Worm (Caenorhabditis elegans) whole organism, late embryonic: Measurements from ENCODE around the gene T21E8.5.
A peak's percentile ranks its signal among the peaks of the same experiment; 100 is the strongest.

Experiments
- C08G9.2 ChIP-seq: sonication (generic microtip); optimal IDR thresholded peaks from 2 replicates; lab custom pipeline; 2016; ENCODE audit warnings: mild to moderate bottlenecking, missing genetic modification characterization, moderate library complexity, missing compliant biosample characterization
- C38D4.7 ChIP-seq: fragments of 200-800 bp; sonication (Bioruptor generic); optimal IDR thresholded peaks from 2 replicates; lab custom pipeline; 2018; ENCODE audit warnings: mild to moderate bottlenecking, missing genetic modification characterization, moderate library complexity, missing compliant biosample characterization
- F13H6.1 ChIP-seq: sonication (generic microtip); optimal IDR thresholded peaks from 2 replicates; lab custom pipeline; 2016; ENCODE audit warnings: missing genetic modification characterization, missing compliant biosample characterization
- K02D7.2 ChIP-seq: sonication (generic microtip); optimal IDR thresholded peaks from 2 replicates; lab custom pipeline; 2017; ENCODE audit warnings: mild to moderate bottlenecking, missing genetic modification characterization, missing compliant biosample characterization
- K09A11.1 ChIP-seq: sonication (generic microtip); optimal IDR thresholded peaks from 2 replicates; lab custom pipeline; 2017; ENCODE audit warnings: antibody characterized with exemption, mild to moderate bottlenecking, missing genetic modification characterization, missing compliant biosample characterization; ENCODE audit not compliant: insufficient read depth
- Y22D7AL.16 ChIP-seq: sonication (generic microtip); optimal IDR thresholded peaks from 2 replicates; lab custom pipeline; 2016; ENCODE audit warnings: missing genetic modification characterization, missing compliant biosample characterization
- ama-1 ChIP-seq: fragments of 150-350 bp; optimal IDR thresholded peaks from 2 replicates; lab custom pipeline; 2014
- ceh-18 ChIP-seq: sonication (generic microtip); optimal IDR thresholded peaks from 2 replicates; lab custom pipeline; 2016; ENCODE audit warnings: missing genetic modification characterization, missing compliant biosample characterization
- ceh-19 ChIP-seq: fragments of 200-800 bp; sonication (Bioruptor generic); optimal IDR thresholded peaks from 2 replicates; lab custom pipeline; 2018; ENCODE audit warnings: mild to moderate bottlenecking, missing genetic modification characterization, missing compliant biosample characterization
- ceh-2 ChIP-seq: sonication (generic microtip); optimal IDR thresholded peaks from 2 replicates; lab custom pipeline; 2016; ENCODE audit warnings: missing genotype, missing genetic modification characterization, missing compliant biosample characterization
- ceh-22 ChIP-seq: sonication (generic microtip); optimal IDR thresholded peaks from 2 replicates; lab custom pipeline; 2017; ENCODE audit warnings: missing biosample characterization, missing genetic modification characterization
- ceh-31 ChIP-seq: sonication (generic microtip); optimal IDR thresholded peaks from 2 replicates; lab custom pipeline; 2016; ENCODE audit warnings: missing genetic modification characterization, missing compliant biosample characterization
- ceh-34 ChIP-seq: sonication (generic microtip); optimal IDR thresholded peaks from 2 replicates; lab custom pipeline; 2016; ENCODE audit warnings: mild to moderate bottlenecking, missing genetic modification characterization, missing compliant biosample characterization
- ceh-45 ChIP-seq: fragments of 200-800 bp; sonication (Bioruptor generic); IDR thresholded peaks from 2 replicates; pipeline ENCODE4 v1.3.6; 2022; ENCODE audit warnings: missing genetic modification reagents, missing genetic modification characterization, missing compliant biosample characterization
- ceh-48 ChIP-seq: sonication (generic microtip); optimal IDR thresholded peaks from 2 replicates; lab custom pipeline; 2016; ENCODE audit warnings: missing genetic modification characterization, inconsistent platforms, missing compliant biosample characterization
- ceh-6 ChIP-seq: fragments of 200-800 bp; sonication (Bioruptor generic); optimal IDR thresholded peaks from 2 replicates; lab custom pipeline; 2018; ENCODE audit warnings: mild to moderate bottlenecking, missing genetic modification characterization, missing compliant biosample characterization
- dmd-4 ChIP-seq: sonication (generic microtip); optimal IDR thresholded peaks from 2 replicates; lab custom pipeline; 2016; ENCODE audit warnings: borderline replicate concordance, missing genetic modification characterization, missing compliant biosample characterization
- elt-2 ChIP-seq: sonication (generic microtip); optimal IDR thresholded peaks from 2 replicates; lab custom pipeline; 2016; ENCODE audit warnings: missing genetic modification reagents, missing genetic modification characterization, missing compliant biosample characterization
- elt-4 ChIP-seq: sonication (generic microtip); optimal IDR thresholded peaks from 2 replicates; lab custom pipeline; 2016; ENCODE audit warnings: missing genetic modification characterization, missing compliant biosample characterization
- ets-4 ChIP-seq: sonication (generic microtip); optimal IDR thresholded peaks from 2 replicates; lab custom pipeline; 2016; ENCODE audit warnings: missing genetic modification characterization, missing compliant biosample characterization
- eyg-1 ChIP-seq: sonication (generic microtip); optimal IDR thresholded peaks from 2 replicates; lab custom pipeline; 2016; ENCODE audit warnings: missing genotype, missing genetic modification characterization, missing compliant biosample characterization
- fkh-10 ChIP-seq: fragments of 150-350 bp; optimal IDR thresholded peaks from 2 replicates; lab custom pipeline; 2014; ENCODE audit warnings: missing biosample characterization, missing genetic modification reagents, missing genetic modification characterization
- fkh-6 ChIP-seq: sonication (generic microtip); optimal IDR thresholded peaks from 2 replicates; lab custom pipeline; 2016; ENCODE audit warnings: missing genetic modification characterization, missing compliant biosample characterization
- gmeb-2 ChIP-seq: sonication (generic microtip); optimal IDR thresholded peaks from 2 replicates; lab custom pipeline; 2016; ENCODE audit warnings: missing genetic modification characterization, inconsistent platforms, missing compliant biosample characterization
- hlh-13 ChIP-seq: fragments of 200-800 bp; sonication (Bioruptor generic); optimal IDR thresholded peaks from 2 replicates; lab custom pipeline; 2018; ENCODE audit warnings: mild to moderate bottlenecking, missing genetic modification characterization, missing compliant biosample characterization
- hlh-15 ChIP-seq: sonication (generic microtip); optimal IDR thresholded peaks from 2 replicates; lab custom pipeline; 2016; ENCODE audit warnings: missing genetic modification characterization, missing compliant biosample characterization
- hlh-30 ChIP-seq: sonication (generic microtip); optimal IDR thresholded peaks from 2 replicates; lab custom pipeline; 2017; ENCODE audit warnings: antibody characterized with exemption, missing genetic modification characterization, missing compliant biosample characterization; ENCODE audit not compliant: insufficient read depth
- hlh-6 ChIP-seq: sonication (generic microtip); optimal IDR thresholded peaks from 2 replicates; lab custom pipeline; 2016; ENCODE audit warnings: missing genotype, missing genetic modification characterization, missing compliant biosample characterization
- hlh-8 ChIP-seq: sonication (generic microtip); optimal IDR thresholded peaks from 2 replicates; lab custom pipeline; 2016; ENCODE audit warnings: missing genotype, missing genetic modification characterization, missing compliant biosample characterization
- lim-6 ChIP-seq: sonication (generic microtip); optimal IDR thresholded peaks from 2 replicates; lab custom pipeline; 2016; ENCODE audit warnings: missing genetic modification characterization, missing compliant biosample characterization
- lin-11 ChIP-seq: fragments of 200-800 bp; sonication (Bioruptor generic); optimal IDR thresholded peaks from 2 replicates; lab custom pipeline; 2018; ENCODE audit warnings: mild to moderate bottlenecking, missing genetic modification characterization, missing compliant biosample characterization
- madf-2 ChIP-seq: sonication (generic microtip); optimal IDR thresholded peaks from 2 replicates; lab custom pipeline; 2017; ENCODE audit warnings: missing genetic modification characterization, missing compliant biosample characterization
- nfya-1 ChIP-seq: sonication (generic microtip); optimal IDR thresholded peaks from 2 replicates; lab custom pipeline; 2017; ENCODE audit warnings: missing genetic modification characterization, mild to moderate bottlenecking, missing compliant biosample characterization, antibody characterized with exemption, moderate library complexity
- nhr-232 ChIP-seq: sonication (generic microtip); optimal IDR thresholded peaks from 2 replicates; lab custom pipeline; 2016; ENCODE audit warnings: missing genetic modification characterization, missing compliant biosample characterization
- npax-4 ChIP-seq: sonication (generic microtip); optimal IDR thresholded peaks from 2 replicates; lab custom pipeline; 2016; ENCODE audit warnings: missing genetic modification characterization, missing compliant biosample characterization
- odd-2 ChIP-seq: sonication (generic microtip); optimal IDR thresholded peaks from 2 replicates; lab custom pipeline; 2017; ENCODE audit warnings: antibody characterized with exemption, mild to moderate bottlenecking, missing genetic modification characterization, missing compliant biosample characterization
- pag-3 ChIP-seq: sonication (generic microtip); optimal IDR thresholded peaks from 2 replicates; lab custom pipeline; 2016; ENCODE audit warnings: missing compliant biosample characterization, missing genetic modification characterization, borderline replicate concordance
- pax-1 ChIP-seq: fragments of 150-350 bp; optimal IDR thresholded peaks from 2 replicates; lab custom pipeline; 2014; ENCODE audit warnings: missing biosample characterization, missing genetic modification characterization
- pha-2 ChIP-seq: sonication (generic microtip); optimal IDR thresholded peaks from 2 replicates; lab custom pipeline; 2017; ENCODE audit warnings: mild to moderate bottlenecking, missing genetic modification characterization, missing compliant biosample characterization
- pqm-1 ChIP-seq: sonication (generic microtip); optimal IDR thresholded peaks from 2 replicates; lab custom pipeline; 2016; ENCODE audit warnings: missing genetic modification characterization, missing compliant biosample characterization
- ref-2 ChIP-seq: sonication (generic microtip); optimal IDR thresholded peaks from 2 replicates; lab custom pipeline; 2016; ENCODE audit warnings: missing genetic modification characterization, missing compliant biosample characterization
- rnt-1 ChIP-seq: sonication (generic microtip); optimal IDR thresholded peaks from 2 replicates; lab custom pipeline; 2016; ENCODE audit warnings: missing genetic modification characterization, missing compliant biosample characterization
- sdc-2 ChIP-seq: sonication (generic microtip); optimal IDR thresholded peaks from 2 replicates; lab custom pipeline; 2016; ENCODE audit warnings: missing genotype, missing genetic modification characterization, missing compliant biosample characterization
- sox-4 ChIP-seq: sonication (generic microtip); optimal IDR thresholded peaks from 2 replicates; lab custom pipeline; 2017; ENCODE audit warnings: mild to moderate bottlenecking, missing genetic modification characterization, inconsistent platforms, missing compliant biosample characterization
- syd-9 ChIP-seq: sonication (generic microtip); optimal IDR thresholded peaks from 2 replicates; lab custom pipeline; 2016; ENCODE audit warnings: mild to moderate bottlenecking, missing genetic modification characterization, moderate library complexity, missing compliant biosample characterization
- tbx-2 ChIP-seq: sonication (generic microtip); optimal IDR thresholded peaks from 2 replicates; lab custom pipeline; 2016; ENCODE audit warnings: missing genetic modification characterization, missing compliant biosample characterization
- tbx-7 ChIP-seq: sonication (generic microtip); optimal IDR thresholded peaks from 2 replicates; lab custom pipeline; 2016; ENCODE audit warnings: missing genotype, missing genetic modification characterization, missing compliant biosample characterization
- ttx-3 ChIP-seq: sonication (generic microtip); optimal IDR thresholded peaks from 2 replicates; lab custom pipeline; 2016; ENCODE audit warnings: missing genetic modification reagents, missing genetic modification characterization, missing compliant biosample characterization
- unc-3 ChIP-seq, 2 experiments: fragments of 200-800 bp in 1 of 2; sonication (Bioruptor generic) in 1 of 2; sonication (generic microtip) in 1 of 2; conservative IDR thresholded peaks in 1 of 2; optimal IDR thresholded peaks in 1 of 2; 2 replicates each; pipeline versions ENCODE4 v1.3.6 to Lab custom; 2016 to 2022; ENCODE audit warnings: missing compliant biosample characterization in 2 of 2, missing genetic modification characterization in 2 of 2, missing genetic modification reagents in 1 of 2
- unc-42 ChIP-seq: sonication (generic microtip); optimal IDR thresholded peaks from 2 replicates; lab custom pipeline; 2016; ENCODE audit warnings: missing genotype, missing genetic modification characterization, missing compliant biosample characterization
- unc-86 ChIP-seq: sonication (generic microtip); optimal IDR thresholded peaks from 2 replicates; lab custom pipeline; 2016; ENCODE audit warnings: missing genetic modification characterization, missing compliant biosample characterization
- zip-5 ChIP-seq: sonication (generic microtip); optimal IDR thresholded peaks from 2 replicates; lab custom pipeline; 2016; ENCODE audit warnings: missing genetic modification characterization, missing compliant biosample characterization

The T21E8.5 gene

DNA sequence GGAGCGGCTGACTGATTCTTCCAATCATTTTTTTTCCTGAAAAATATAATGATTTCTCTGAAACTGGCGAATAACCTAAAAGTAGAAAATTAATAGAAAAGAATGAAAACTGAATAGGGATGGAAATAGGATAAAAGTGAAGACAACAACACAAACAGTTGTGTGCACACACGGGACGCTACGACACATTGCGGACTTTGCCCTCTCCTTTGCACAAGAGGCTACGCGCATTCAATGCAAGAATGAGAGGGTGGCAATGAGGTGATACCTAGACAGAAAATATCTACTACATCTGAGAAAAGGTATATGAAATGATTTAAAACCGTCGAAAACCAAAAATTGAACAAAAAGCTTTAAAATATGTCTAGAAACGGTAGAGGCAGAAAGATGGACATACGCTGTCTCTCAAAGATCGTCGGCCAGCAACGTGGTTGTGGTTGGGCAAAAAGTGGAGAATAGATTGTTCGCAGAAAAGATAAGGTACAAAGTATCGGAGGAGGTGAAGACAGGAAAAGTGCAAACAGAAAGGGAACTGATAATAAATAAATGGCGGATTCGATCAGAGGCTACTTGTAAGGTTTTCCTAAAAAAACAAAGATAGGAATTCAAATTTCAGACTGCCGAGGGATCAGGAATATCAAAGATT, 14.2 kb downstream of the T21E8.5 start, which contains the start of gene suca-1:
Gene suca-1 (minus strand): TSS at position 36 of the 646 bp plus-strand sequence.
- TF ChIP-seq pha-2 (tag; lab: Kevin White, UChicago) (no peak), fkh-10 (no peak), nfya-1 (tag; lab: Kevin White, UChicago) (peak; percentile 67), unc-42 (peak; percentile 3), dmd-4 (tag; lab: Kevin White, UChicago) (no peak), madf-2 (tag; lab: Kevin White, UChicago) (peak; percentile 28), C08G9.2 (tag; lab: Kevin White, UChicago) (peak; percentile 8), ceh-31 (peak; percentile 19), ceh-45 (GFP tag; lab: Robert Waterston, UW) (0 out of 2 replicates have a peak, but pooled peaks have one; percentile 22), hlh-13 (GFP tag; lab: Kevin White, UChicago) (no peak), elt-2 (peak; percentile 41), tbx-2 (peak; percentile 71), ttx-3 (tag; lab: Kevin White, UChicago) (no peak), ceh-18 (tag; lab: Kevin White, UChicago) (peak; percentile 34), Y22D7AL.16 (tag; lab: Kevin White, UChicago) (no peak), unc-3 (GFP tag; conservative IDR thresholded peaks at IDR 0.05; lab: Robert Waterston, UW) (no peak), unc-3 (tag; optimal IDR thresholded peaks at IDR 0.05; lab: Kevin White, UChicago) (no peak), eyg-1 (no peak), gmeb-2 (peak; percentile 14), ceh-19 (GFP tag; lab: Kevin White, UChicago) (peak; percentile 1), K09A11.1 (no peak), ceh-48 (no peak), sdc-2 (peak; percentile 51), sox-4 (no peak), ref-2 (tag; lab: Kevin White, UChicago) (no peak), ceh-2 (peak; percentile 33), ama-1 (lab: Kevin White, UChicago) (no peak), npax-4 (tag; lab: Kevin White, UChicago) (no peak), ceh-34 (tag; lab: Kevin White, UChicago) (peak; percentile 51), pqm-1 (tag; lab: Kevin White, UChicago) (no peak), hlh-8 (tag; lab: Kevin White, UChicago) (no peak), lim-6 (tag; lab: Kevin White, UChicago) (no peak), pax-1 (tag; lab: Kevin White, UChicago) (no peak), K02D7.2 (tag; lab: Kevin White, UChicago) (peak; percentile 11), rnt-1 (no peak), tbx-7 (tag; lab: Kevin White, UChicago) (no peak), C38D4.7 (GFP tag; lab: Kevin White, UChicago) (peak; percentile 14), zip-5 (no peak), F13H6.1 (peak; percentile 40), hlh-30 (tag; lab: Kevin White, UChicago) (peak; percentile 2), ceh-22 (tag; lab: Kevin White, UChicago) (no peak), hlh-6 (peak; percentile 36), hlh-15 (no peak), elt-4 (tag; lab: Kevin White, UChicago) (no peak), unc-86 (tag; lab: Kevin White, UChicago) (no peak), pag-3 (tag; lab: Kevin White, UChicago) (no peak), nhr-232 (tag; lab: Kevin White, UChicago) (no peak), ceh-6 (no peak), fkh-6 (tag; lab: Kevin White, UChicago) (no peak), odd-2 (tag; lab: Kevin White, UChicago) (no peak), ets-4 (no peak), lin-11 (tag; lab: Kevin White, UChicago) (no peak), syd-9 (tag; lab: Kevin White, UChicago) (no peak)
